Worm (Caenorhabditis elegans) whole organism, young adult: ENCODE measurements around the gene pks-1.

Source experiments
- B0035.1 ChIP-seq: sonication (generic microtip); optimal IDR thresholded peaks from 2 replicates; lab custom pipeline; 2016; ENCODE audit warnings: missing genetic modification characterization, mild to moderate bottlenecking, missing compliant biosample characterization, missing genotype, missing genetic modification reagents
- B0336.3 ChIP-seq: fragments of 200-800 bp; sonication (Bioruptor generic); IDR thresholded peaks from 2 replicates; pipeline ENCODE4 v1.3.6; 2022; ENCODE audit warnings: missing genetic modification characterization, missing compliant biosample characterization
- C17E4.6 ChIP-seq: fragments of 200-800 bp; sonication (Bioruptor generic); IDR thresholded peaks from 2 replicates; pipeline ENCODE4 v1.3.6; 2022; ENCODE audit warnings: missing genetic modification reagents, missing genetic modification characterization, missing compliant biosample characterization
- F33H1.4 ChIP-seq: fragments of 200-800 bp; sonication (Bioruptor generic); IDR thresholded peaks from 2 replicates; pipeline ENCODE4 v1.3.6; 2022; ENCODE audit warnings: missing genetic modification reagents, missing genetic modification characterization, missing compliant biosample characterization
- F49E8.2 ChIP-seq: sonication (generic microtip); optimal IDR thresholded peaks from 3 replicates; lab custom pipeline; 2017; ENCODE audit warnings: missing genetic modification characterization, mild to moderate bottlenecking, missing compliant biosample characterization, antibody characterized with exemption, moderate library complexity; ENCODE audit not compliant: insufficient read depth
- F55B11.4 ChIP-seq: sonication (generic microtip); optimal IDR thresholded peaks from 2 replicates; lab custom pipeline; 2016; ENCODE audit warnings: missing compliant biosample characterization, missing genetic modification characterization, borderline replicate concordance; ENCODE audit not compliant: insufficient read depth
- K11D2.4 ChIP-seq: fragments of 200-800 bp; sonication (Bioruptor generic); IDR thresholded peaks from 2 replicates; pipeline ENCODE4 v1.3.6; 2022; ENCODE audit warnings: missing genetic modification reagents, missing genetic modification characterization, missing compliant biosample characterization
- K12H6.12 ChIP-seq: fragments of 200-800 bp; sonication (Bioruptor generic); optimal IDR thresholded peaks from 2 replicates; lab custom pipeline; 2018; ENCODE audit warnings: mild to moderate bottlenecking, missing genetic modification characterization, missing compliant biosample characterization
- Y56A3A.18 ChIP-seq: fragments of 200-800 bp; sonication (Bioruptor generic); IDR thresholded peaks from 2 replicates; pipeline ENCODE4 v1.3.6; 2022; ENCODE audit warnings: missing genetic modification reagents, missing genetic modification characterization, missing compliant biosample characterization
- Y67H2A.10 ChIP-seq: fragments of 200-800 bp; sonication (Bioruptor generic); conservative IDR thresholded peaks from 2 replicates; pipeline ENCODE4 v1.3.6; 2022; ENCODE audit warnings: missing genetic modification reagents, missing genetic modification characterization, missing compliant biosample characterization
- ZK185.1 ChIP-seq: sonication (generic microtip); optimal IDR thresholded peaks from 2 replicates; lab custom pipeline; 2016; ENCODE audit warnings: mild to moderate bottlenecking, missing genetic modification characterization, missing compliant biosample characterization; ENCODE audit not compliant: poor library complexity, severe bottlenecking
- aptf-2 ChIP-seq: fragments of 200-800 bp; sonication (Bioruptor generic); conservative IDR thresholded peaks from 2 replicates; pipeline ENCODE4 v1.3.6; 2022; ENCODE audit warnings: missing genetic modification reagents, missing genetic modification characterization, missing compliant biosample characterization
- aptf-3 ChIP-seq: fragments of 200-800 bp; sonication (Bioruptor generic); IDR thresholded peaks from 2 replicates; pipeline ENCODE4 v1.3.6; 2022; ENCODE audit warnings: missing genetic modification characterization, missing compliant biosample characterization
- bed-1 ChIP-seq: fragments of 200-800 bp; sonication (Bioruptor generic); IDR thresholded peaks from 2 replicates; pipeline ENCODE4 v1.3.6; 2022; ENCODE audit warnings: missing genetic modification reagents, missing genetic modification characterization, missing compliant biosample characterization
- ceh-27 ChIP-seq: fragments of 200-800 bp; sonication (Bioruptor generic); optimal IDR thresholded peaks from 2 replicates; lab custom pipeline; 2018; ENCODE audit warnings: mild to moderate bottlenecking, missing genetic modification characterization, moderate library complexity, missing compliant biosample characterization
- ceh-40 ChIP-seq: fragments of 200-800 bp; sonication (Bioruptor generic); IDR thresholded peaks from 2 replicates; pipeline ENCODE4 v1.3.6; 2022; ENCODE audit warnings: missing genetic modification characterization, missing compliant biosample characterization
- ceh-91 ChIP-seq: fragments of 200-800 bp; sonication (Bioruptor generic); IDR thresholded peaks from 2 replicates; pipeline ENCODE4 v1.3.6; 2022; ENCODE audit warnings: missing genetic modification reagents, missing genetic modification characterization, missing compliant biosample characterization
- chd-7 ChIP-seq: sonication (generic microtip); optimal IDR thresholded peaks from 2 replicates; lab custom pipeline; 2016; ENCODE audit warnings: mild to moderate bottlenecking, missing genetic modification characterization, moderate library complexity, missing compliant biosample characterization
- die-1 ChIP-seq: sonication (generic microtip); optimal IDR thresholded peaks from 2 replicates; lab custom pipeline; 2016; ENCODE audit warnings: missing genotype, mild to moderate bottlenecking, missing genetic modification characterization, missing compliant biosample characterization
- dpff-1 ChIP-seq: sonication (generic microtip); optimal IDR thresholded peaks from 2 replicates; lab custom pipeline; 2017; ENCODE audit warnings: mild to moderate bottlenecking, missing genetic modification characterization, missing compliant biosample characterization
- efl-1 ChIP-seq: fragments of 150-350 bp; optimal IDR thresholded peaks from 2 replicates; lab custom pipeline; 2014; ENCODE audit warnings: missing biosample characterization, missing genetic modification reagents, missing genetic modification characterization
- ets-4 ChIP-seq: fragments of 200-800 bp; sonication (Bioruptor generic); optimal IDR thresholded peaks from 2 replicates; lab custom pipeline; 2018; ENCODE audit warnings: mild to moderate bottlenecking, missing genetic modification characterization, missing compliant biosample characterization
- gei-17 ChIP-seq: fragments of 200-800 bp; sonication (Bioruptor generic); optimal IDR thresholded peaks from 2 replicates; lab custom pipeline; 2018; ENCODE audit warnings: mild to moderate bottlenecking, missing genetic modification characterization, missing compliant biosample characterization
- hmg-1.2 ChIP-seq: fragments of 200-800 bp; sonication (Bioruptor generic); IDR thresholded peaks from 2 replicates; pipeline ENCODE4 v1.3.6; 2022; ENCODE audit warnings: missing genetic modification reagents, missing genetic modification characterization, missing compliant biosample characterization
- hmg-20 ChIP-seq: fragments of 200-800 bp; sonication (Bioruptor generic); IDR thresholded peaks from 2 replicates; pipeline ENCODE4 v1.3.6; 2022; ENCODE audit warnings: missing genetic modification reagents, missing genetic modification characterization, missing compliant biosample characterization
- lin-26 ChIP-seq: fragments of 200-800 bp; sonication (Bioruptor generic); IDR thresholded peaks from 2 replicates; pipeline ENCODE4 v1.3.6; 2022; ENCODE audit warnings: missing genetic modification reagents, missing genetic modification characterization, missing compliant biosample characterization
- lir-1 ChIP-seq: fragments of 200-800 bp; sonication (Bioruptor generic); conservative IDR thresholded peaks from 2 replicates; pipeline ENCODE4 v1.3.6; 2022; ENCODE audit warnings: missing genetic modification reagents, missing genetic modification characterization, missing compliant biosample characterization
- madf-10 ChIP-seq: sonication (generic microtip); optimal IDR thresholded peaks from 2 replicates; lab custom pipeline; 2016; ENCODE audit warnings: mild to moderate bottlenecking, missing genetic modification characterization, missing compliant biosample characterization
- madf-6 ChIP-seq: fragments of 200-800 bp; sonication (Bioruptor generic); IDR thresholded peaks from 2 replicates; pipeline ENCODE4 v1.3.6; 2022; ENCODE audit warnings: missing genetic modification reagents, missing genetic modification characterization, missing compliant biosample characterization
- mel-28 ChIP-seq: sonication (generic microtip); optimal IDR thresholded peaks from 2 replicates; lab custom pipeline; 2016; ENCODE audit warnings: borderline replicate concordance, mild to moderate bottlenecking, missing genetic modification characterization, missing compliant biosample characterization
- mxl-1 ChIP-seq: sonication (generic microtip); optimal IDR thresholded peaks from 2 replicates; lab custom pipeline; 2016; ENCODE audit warnings: missing genetic modification characterization, missing compliant biosample characterization
- nhr-120 ChIP-seq: fragments of 200-800 bp; sonication (Bioruptor generic); IDR thresholded peaks from 2 replicates; pipeline ENCODE4 v1.3.6; 2022; ENCODE audit warnings: missing genetic modification characterization, missing compliant biosample characterization
- nhr-80 ChIP-seq: sonication (generic microtip); optimal IDR thresholded peaks from 2 replicates; lab custom pipeline; 2016; ENCODE audit warnings: missing genetic modification characterization, missing compliant biosample characterization
- pha-4 ChIP-seq: fragments of 150-350 bp; sonication (generic microtip); optimal IDR thresholded peaks from 2 replicates; lab custom pipeline; 2014; ENCODE audit warnings: missing biosample characterization, missing genetic modification reagents, missing genetic modification characterization
- rcor-1 ChIP-seq: fragments of 200-800 bp; sonication (Bioruptor generic); IDR thresholded peaks from 2 replicates; pipeline ENCODE4 v1.3.6; 2022; ENCODE audit warnings: missing genetic modification reagents, missing genetic modification characterization, missing compliant biosample characterization
- rpc-1 ChIP-seq, 2 experiments: fragments of 150-350 bp in 1 of 2; sonication (generic microtip) in 1 of 2; optimal IDR thresholded peaks; 2 replicates each; lab custom pipeline; 2014 to 2018; ENCODE audit warnings: missing biosample characterization in 1 of 2, missing genetic modification characterization in 1 of 2, missing genetic modification reagents in 1 of 2, missing genotype in 1 of 2
- snpc-1.1 ChIP-seq: sonication (generic microtip); optimal IDR thresholded peaks from 2 replicates; lab custom pipeline; 2017; ENCODE audit warnings: missing genetic modification characterization, mild to moderate bottlenecking, missing compliant biosample characterization, antibody characterized with exemption, moderate library complexity, missing genotype, missing genetic modification reagents; ENCODE audit not compliant: insufficient read depth
- snpc-3.4 ChIP-seq: sonication (generic microtip); optimal IDR thresholded peaks from 2 replicates; lab custom pipeline; 2017; ENCODE audit warnings: missing genetic modification characterization, mild to moderate bottlenecking, missing compliant biosample characterization, antibody characterized with exemption, moderate library complexity, missing genotype, missing genetic modification reagents
- snpc-4 ChIP-seq, 5 experiments: fragments of 150-350 bp in 1 of 5; sonication (generic microtip) in 4 of 5; optimal IDR thresholded peaks; 2 replicates each; lab custom pipeline; 2014 to 2018; ENCODE audit warnings: missing genetic modification characterization in 5 of 5, missing biosample characterization in 3 of 5, antibody characterized with exemption in 2 of 5, mild to moderate bottlenecking in 2 of 5, missing compliant biosample characterization in 2 of 5, missing genotype in 2 of 5, moderate library complexity in 2 of 5, missing genetic modification reagents in 1 of 5
- tbx-9 ChIP-seq: sonication (generic microtip); optimal IDR thresholded peaks from 2 replicates; lab custom pipeline; 2016; ENCODE audit warnings: borderline replicate concordance, missing genetic modification characterization, inconsistent platforms, missing compliant biosample characterization
- tlf-1 ChIP-seq: fragments of 200-800 bp; sonication (Bioruptor generic); optimal IDR thresholded peaks from 2 replicates; lab custom pipeline; 2018; ENCODE audit warnings: mild to moderate bottlenecking, missing genetic modification characterization, missing compliant biosample characterization
- unc-130 ChIP-seq: sonication (generic microtip); optimal IDR thresholded peaks from 2 replicates; lab custom pipeline; 2016; ENCODE audit warnings: missing genetic modification reagents, missing genetic modification characterization, missing compliant biosample characterization
- unc-62 ChIP-seq: fragments of 150-350 bp; optimal IDR thresholded peaks from 2 replicates; lab custom pipeline; 2014; ENCODE audit warnings: missing biosample characterization, missing genetic modification reagents, missing genetic modification characterization
- xnd-1 ChIP-seq: sonication (generic microtip); optimal IDR thresholded peaks from 2 replicates; lab custom pipeline; 2016; ENCODE audit warnings: missing genotype, missing genetic modification reagents, missing genetic modification characterization, missing compliant biosample characterization
- ztf-18 ChIP-seq: sonication (generic microtip); optimal IDR thresholded peaks from 2 replicates; lab custom pipeline; 2016; ENCODE audit warnings: missing genotype, mild to moderate bottlenecking, missing genetic modification characterization, missing compliant biosample characterization
- ztf-3 ChIP-seq: fragments of 200-800 bp; sonication (Bioruptor generic); optimal IDR thresholded peaks from 2 replicates; lab custom pipeline; 2018; ENCODE audit warnings: mild to moderate bottlenecking, missing genetic modification characterization, missing compliant biosample characterization
- ztf-6 ChIP-seq: fragments of 200-800 bp; sonication (Bioruptor generic); IDR thresholded peaks from 2 replicates; pipeline ENCODE4 v1.3.6; 2022; ENCODE audit warnings: missing genetic modification reagents, missing genetic modification characterization, missing compliant biosample characterization

Gene pks-1

DNA sequence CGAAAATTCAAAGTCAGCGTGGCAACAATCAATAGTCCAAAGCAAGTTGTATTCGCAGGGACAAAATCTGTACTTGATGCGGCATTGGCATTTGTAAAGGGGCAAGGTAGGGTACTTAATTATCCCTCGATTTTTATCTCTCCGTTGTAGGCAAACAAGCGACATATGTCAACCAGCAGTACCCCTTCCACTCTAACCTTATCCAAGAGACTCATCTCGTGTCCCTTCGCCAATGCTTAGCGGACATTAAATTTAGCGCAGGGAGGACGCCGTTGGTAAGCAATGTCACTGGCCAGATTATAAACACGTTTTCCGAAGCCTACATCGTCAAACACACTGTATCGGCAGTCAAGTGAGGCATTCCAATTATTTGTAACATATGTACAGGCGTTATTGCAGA is 15.7 kb downstream of the pks-1 start (continued):
- peak; percentile 86 for TF ChIP-seq hmg-1.2
- 0 out of 2 replicates have a peak, but pooled peaks have one; percentile 74 for TF ChIP-seq bed-1 (GFP tag; lab: Robert Waterston, UW)
- no peak for TF ChIP-seq xnd-1 (tag; lab: Kevin White, UChicago)
- TF ChIP-seq K12H6.12 (tag; lab: Kevin White, UChicago) = peak; percentile 92
- TF ChIP-seq dpff-1 (tag; lab: Kevin White, UChicago) = peak; percentile 85
- peak; percentile 97 for TF ChIP-seq ZK185.1 (tag; lab: Kevin White, UChicago)
- TF ChIP-seq F33H1.4 (GFP tag; lab: Robert Waterston, UW) = no peak
- peak; percentile 97 for TF ChIP-seq nhr-80
- no peak for TF ChIP-seq F55B11.4 (tag; lab: Kevin White, UChicago)
- TF ChIP-seq aptf-2 (GFP tag; lab: Robert Waterston, UW) = no peak
- TF ChIP-seq rcor-1 (GFP tag; lab: Robert Waterston, UW) = peak; percentile 94
- no peak for TF ChIP-seq F49E8.2 (tag; lab: Kevin White, UChicago)
- TF ChIP-seq madf-10 = peak; percentile 94
- TF ChIP-seq ztf-18 (tag; lab: Kevin White, UChicago) = peak; percentile 81
- TF ChIP-seq B0336.3 (GFP tag; lab: Robert Waterston, UW) = peak; percentile 99
- no peak for TF ChIP-seq Y67H2A.10 (GFP tag; lab: Robert Waterston, UW)
- no peak for TF ChIP-seq tbx-9
- TF ChIP-seq ceh-27 = peak; percentile 99
- peak; percentile 89 for TF ChIP-seq ztf-3
- peak; percentile 18 for TF ChIP-seq mel-28 (tag; lab: Kevin White, UChicago)
- TF ChIP-seq pha-4 (tag; lab: Kevin White, UChicago) = peak; percentile 33
- TF ChIP-seq madf-6 = no peak
- peak; percentile 84 for TF ChIP-seq C17E4.6
- no peak for TF ChIP-seq ceh-91
- TF ChIP-seq Y56A3A.18 (GFP tag; lab: Robert Waterston, UW) = peak; percentile 99
- peak; percentile 72; the same call in 1 of the 2 replicates for TF ChIP-seq ztf-6
- peak; percentile 96 for TF ChIP-seq tlf-1
- peak; percentile 42 for TF ChIP-seq die-1 (tag; lab: Kevin White, UChicago)
- TF ChIP-seq mxl-1 (tag; lab: Kevin White, UChicago) = peak; percentile 55
- TF ChIP-seq lin-26 = peak; percentile 80
- peak; percentile 97 for TF ChIP-seq gei-17 (GFP tag; lab: Kevin White, UChicago)
- TF ChIP-seq snpc-1.1 (tag; lab: Kevin White, UChicago) = no peak
- TF ChIP-seq chd-7 = peak; percentile 96
- TF ChIP-seq ceh-40 (GFP tag; lab: Robert Waterston, UW) = peak; percentile 51; the same call in 1 of the 2 replicates
- TF ChIP-seq hmg-20 (GFP tag; lab: Robert Waterston, UW) = peak; percentile 95
- TF ChIP-seq efl-1 (GFP tag; lab: Kevin White, UChicago) = no peak
- TF ChIP-seq snpc-3.4 (tag; lab: Kevin White, UChicago) = no peak
- peak; percentile 83 for TF ChIP-seq unc-62 (GFP tag; lab: Kevin White, UChicago)
- TF ChIP-seq B0035.1 (tag; lab: Kevin White, UChicago) = peak; percentile 93
- no peak for TF ChIP-seq unc-130 (GFP tag; lab: Kevin White, UChicago)
- TF ChIP-seq aptf-3 (GFP tag; lab: Robert Waterston, UW) = no peak
- TF ChIP-seq rpc-1 (optimal IDR thresholded peaks at IDR 0.05; lab: Kevin White, UChicago) = peak; percentile 16
- no peak for TF ChIP-seq rpc-1 (tag; optimal IDR thresholded peaks at IDR 0.05; lab: Kevin White, UChicago)
- peak; percentile 81; the same call in 1 of the 2 replicates for TF ChIP-seq nhr-120 (GFP tag; lab: Robert Waterston, UW)
- TF ChIP-seq K11D2.4 = peak; percentile 98
- peak; percentile 91 for TF ChIP-seq ets-4 (GFP tag; lab: Kevin White, UChicago)
- TF ChIP-seq snpc-4 (GFP tag; optimal IDR thresholded peaks at IDR 0.05; lab: Kevin White, UChicago) = no peak
- peak in 1 of 4 experiments; percentile 68 for TF ChIP-seq snpc-4 (tag; optimal IDR thresholded peaks at IDR 0.05; lab: Kevin White, UChicago)
- TF ChIP-seq lir-1 (GFP tag; lab: Robert Waterston, UW) = peak; percentile 88
